Worm (Caenorhabditis elegans) whole organism, L2 larva: ENCODE data around the gene C54F6.17.

Experiments used
- ZK546.5 ChIP-seq: sonication (generic microtip); optimal IDR thresholded peaks from 2 replicates; lab custom pipeline; 2017; ENCODE audit warnings: missing biosample characterization, missing genetic modification characterization
- aly-2 ChIP-seq: fragments of 150-350 bp; optimal IDR thresholded peaks from 2 replicates; lab custom pipeline; 2014; ENCODE audit warnings: missing biosample characterization, missing genetic modification characterization
- elt-3 ChIP-seq: sonication (generic microtip); optimal IDR thresholded peaks from 2 replicates; lab custom pipeline; 2017; ENCODE audit warnings: missing biosample characterization, missing genetic modification characterization
- lin-11 ChIP-seq: fragments of 150-350 bp; sonication (generic microtip); optimal IDR thresholded peaks from 2 replicates; lab custom pipeline; 2014; ENCODE audit warnings: missing biosample characterization, missing genetic modification characterization, inconsistent platforms, mixed read lengths
- lin-39 ChIP-seq: fragments of 150-350 bp; optimal IDR thresholded peaks from 2 replicates; lab custom pipeline; 2014; ENCODE audit warnings: missing biosample characterization, missing genetic modification reagents, missing genetic modification characterization
- nhr-10 ChIP-seq: sonication (generic microtip); optimal IDR thresholded peaks from 2 replicates; lab custom pipeline; 2017; ENCODE audit warnings: missing biosample characterization, missing genetic modification characterization
- nhr-77 ChIP-seq: fragments of 150-350 bp; optimal IDR thresholded peaks from 2 replicates; lab custom pipeline; 2014; ENCODE audit warnings: missing biosample characterization, missing genetic modification characterization
- snpc-4 ChIP-seq: fragments of 150-350 bp; optimal IDR thresholded peaks from 2 replicates; lab custom pipeline; 2014; ENCODE audit warnings: missing biosample characterization, missing genetic modification characterization
- unc-39 ChIP-seq: fragments of 150-350 bp; optimal IDR thresholded peaks from 2 replicates; lab custom pipeline; 2014; ENCODE audit warnings: missing biosample characterization, missing genetic modification characterization
- unc-62 ChIP-seq: fragments of 150-350 bp; optimal IDR thresholded peaks from 2 replicates; lab custom pipeline; 2014; ENCODE audit warnings: missing biosample characterization, missing genetic modification reagents, missing genetic modification characterization
- zag-1 ChIP-seq: fragments of 150-350 bp; optimal IDR thresholded peaks from 2 replicates; lab custom pipeline; 2014; ENCODE audit warnings: missing biosample characterization, missing genetic modification characterization
- ztf-11 ChIP-seq: sonication (generic microtip); optimal IDR thresholded peaks from 2 replicates; lab custom pipeline; 2017; ENCODE audit warnings: missing biosample characterization, missing genetic modification characterization
- ztf-4 ChIP-seq: fragments of 150-350 bp; optimal IDR thresholded peaks from 2 replicates; lab custom pipeline; 2014; ENCODE audit warnings: missing biosample characterization, missing genetic modification characterization

ce11 chrV:7480949-7481348 lies 46.3 kb upstream of the C54F6.17 start, which contains the start of gene C18B10.6:
- TF ChIP-seq unc-62 (GFP tag; lab: Kevin White, UChicago): no peak
- TF ChIP-seq zag-1 (tag; lab: Kevin White, UChicago): no peak
- TF ChIP-seq nhr-77 (tag; lab: Kevin White, UChicago): no peak
- no peak for TF ChIP-seq aly-2 (tag; lab: Kevin White, UChicago)
- TF ChIP-seq ztf-11 (tag; lab: Kevin White, UChicago): no peak
- TF ChIP-seq unc-39: no peak
- no peak for TF ChIP-seq ZK546.5
- no peak for TF ChIP-seq elt-3 (tag; lab: Kevin White, UChicago)
- no peak for TF ChIP-seq ztf-4
- no peak for TF ChIP-seq lin-11 (tag; lab: Kevin White, UChicago)
- no peak for TF ChIP-seq nhr-10
- TF ChIP-seq lin-39 (tag; lab: Kevin White, UChicago): no peak
- TF ChIP-seq snpc-4 (tag; lab: Kevin White, UChicago): no peak
